Worm (Caenorhabditis elegans) whole organism, L4/young adult: ENCODE results near the gene rig-1.

Experiments
- W03F9.2 ChIP-seq: fragments of 150-350 bp; optimal IDR thresholded peaks from 2 replicates; lab custom pipeline; 2014; ENCODE audit warnings: missing biosample characterization, missing genetic modification characterization
- dao-5 ChIP-seq: sonication (generic microtip); optimal IDR thresholded peaks from 2 replicates; lab custom pipeline; 2016; ENCODE audit warnings: missing genotype, missing genetic modification characterization, moderate library complexity, missing compliant biosample characterization
- him-1 ChIP-seq: sonication (generic microtip); optimal IDR thresholded peaks from 2 replicates; lab custom pipeline; 2016; ENCODE audit warnings: missing genotype, missing genetic modification reagents, missing genetic modification characterization, missing compliant biosample characterization

- TF ChIP-seq him-1 (tag; lab: Kevin White, UChicago) (no peak), dao-5 (tag; lab: Kevin White, UChicago) (no peak), W03F9.2 (tag; lab: Kevin White, UChicago) (no peak)
Measured at ce11 chrX:8716822-8717221, 56.4 kb downstream of the rig-1 start, which contains the start of gene F53A9.7.
